Fruit fly (Drosophila melanogaster) whole organism, prepupa: ENCODE measurements around the gene CG2841.
A peak's percentile ranks its signal among the peaks of the same experiment; 100 is the strongest.

Experiments used
- CG10631 ChIP-seq: fragments of 200-800 bp; sonication (Bioruptor generic); optimal IDR thresholded peaks from 2 replicates; lab custom pipeline; 2016; ENCODE audit warnings: missing biosample characterization, missing genetic modification characterization
- CG31627 ChIP-seq: fragments of 200-800 bp; sonication (Bioruptor generic); optimal IDR thresholded peaks from 3 replicates; lab custom pipeline; 2016; ENCODE audit warnings: missing biosample characterization, missing genetic modification characterization
- CG6808 ChIP-seq: fragments of 200-800 bp; sonication (Bioruptor generic); optimal IDR thresholded peaks from 3 replicates; lab custom pipeline; 2017; ENCODE audit warnings: missing biosample characterization, missing genetic modification characterization, mild to moderate bottlenecking, moderate library complexity, missing genetic modification reagents
- CG8319 ChIP-seq: fragments of 200-800 bp; sonication (Bioruptor generic); optimal IDR thresholded peaks from 3 replicates; lab custom pipeline; 2016; ENCODE audit warnings: missing biosample characterization, missing genetic modification characterization
- Hr39 ChIP-seq: fragments of 200-800 bp; sonication (Bioruptor generic); optimal IDR thresholded peaks from 2 replicates; lab custom pipeline; 2016; ENCODE audit warnings: missing biosample characterization, missing genetic modification characterization
- OdsH ChIP-seq: fragments of 200-800 bp; sonication (Bioruptor generic); optimal IDR thresholded peaks from 3 replicates; lab custom pipeline; 2016; ENCODE audit warnings: missing biosample characterization, missing genetic modification characterization
- Sox15 ChIP-seq: fragments of 200-800 bp; sonication (Bioruptor generic); optimal IDR thresholded peaks from 3 replicates; lab custom pipeline; 2016; ENCODE audit warnings: missing biosample characterization, missing genetic modification characterization
- acj6 ChIP-seq: fragments of 200-800 bp; sonication (Bioruptor generic); optimal IDR thresholded peaks from 3 replicates; lab custom pipeline; 2016; ENCODE audit warnings: missing biosample characterization, missing genetic modification characterization
- eg ChIP-seq: fragments of 200-800 bp; sonication (Bioruptor generic); IDR thresholded peaks from 3 replicates; pipeline ENCODE4 v1.3.6; 2022; ENCODE audit warnings: missing biosample characterization, missing genetic modification characterization
- lz ChIP-seq: fragments of 200-800 bp; sonication (Bioruptor generic); optimal IDR thresholded peaks from 3 replicates; lab custom pipeline; 2016; ENCODE audit warnings: missing biosample characterization, missing genetic modification characterization

DNA sequence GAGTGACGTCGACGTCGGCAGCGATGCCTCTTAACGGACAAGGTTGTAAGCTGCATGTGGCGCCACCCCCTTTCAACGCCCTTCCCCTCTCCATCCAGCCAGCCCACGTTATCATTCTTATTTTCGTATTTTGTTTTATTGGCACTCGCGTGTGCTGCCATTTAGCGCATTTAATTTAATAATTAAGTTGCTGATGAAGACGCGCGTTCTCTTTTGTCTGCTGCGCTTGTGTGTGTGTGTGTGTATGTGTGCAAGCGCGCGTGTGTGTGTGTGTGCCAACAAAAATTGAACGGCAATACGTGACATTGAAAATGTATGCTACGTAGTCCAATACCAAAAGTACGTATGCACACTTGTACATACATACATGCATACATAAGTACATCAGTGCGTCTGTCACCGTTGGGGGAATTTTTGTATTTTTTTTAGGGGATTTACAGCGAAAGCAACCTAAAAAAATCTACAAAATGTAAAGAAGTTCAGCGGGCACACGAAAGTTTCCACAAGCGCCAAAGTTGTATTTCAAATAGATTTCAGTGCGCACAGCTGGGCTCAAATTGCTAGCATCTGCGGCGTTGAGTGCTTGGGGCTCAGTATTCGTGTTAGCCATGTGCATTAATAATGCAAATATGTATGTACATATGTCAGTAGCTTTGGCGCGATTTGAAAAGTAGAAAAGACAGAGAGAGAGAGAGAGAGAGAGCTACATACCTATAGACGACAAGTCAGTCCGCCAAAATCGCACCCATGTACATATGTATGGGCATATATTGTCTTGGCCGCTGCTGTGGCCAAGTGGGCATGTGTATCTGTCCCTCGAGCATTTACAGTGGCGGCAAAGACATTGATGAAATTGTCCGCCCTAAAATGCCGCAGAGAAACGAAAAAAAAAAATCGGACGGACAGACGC, 64.3 kb downstream of the CG2841 start:
- TF ChIP-seq CG6808 (GFP tag; lab: Kevin White, UChicago) (peak; percentile 68), Hr39 (GFP tag; lab: Kevin White, UChicago) (peak; percentile 73), OdsH (GFP tag; lab: Kevin White, UChicago) (peak; percentile 62), CG31627 (peak; percentile 75), acj6 (GFP tag; lab: Kevin White, UChicago) (peak; percentile 68), CG10631 (peak; percentile 64), CG8319 (GFP tag; lab: Kevin White, UChicago) (peak; percentile 49), lz (peak; percentile 80), eg (peak; percentile 76), Sox15 (peak; percentile 72)
